Worm (Caenorhabditis elegans) whole organism, midembryonic: ENCODE data around the gene prdx-6.

Experiments
- T22C8.4 ChIP-seq: fragments of 200-800 bp; sonication (Bioruptor generic); IDR thresholded peaks from 2 replicates; pipeline ENCODE4 v1.3.6; 2022; ENCODE audit warnings: missing genetic modification characterization, missing compliant biosample characterization
- cog-1 ChIP-seq: sonication (generic microtip); optimal IDR thresholded peaks from 2 replicates; lab custom pipeline; 2016; ENCODE audit warnings: missing genetic modification characterization, missing compliant biosample characterization
- flt-1 ChIP-seq: fragments of 200-800 bp; sonication (Bioruptor generic); IDR thresholded peaks from 2 replicates; pipeline ENCODE4 v1.3.6; 2022; ENCODE audit warnings: missing genetic modification characterization, missing compliant biosample characterization
- klf-2 ChIP-seq: fragments of 200-800 bp; sonication (Bioruptor generic); conservative IDR thresholded peaks from 2 replicates; pipeline ENCODE4 v1.3.6; 2022; ENCODE audit warnings: missing genetic modification reagents, missing genetic modification characterization, missing compliant biosample characterization
- med-1 ChIP-seq: sonication (generic microtip); optimal IDR thresholded peaks from 2 replicates; lab custom pipeline; 2017; ENCODE audit warnings: missing genetic modification characterization, mild to moderate bottlenecking, missing compliant biosample characterization, antibody characterized with exemption, missing genetic modification reagents; ENCODE audit not compliant: insufficient read depth
- ref-1 ChIP-seq: fragments of 200-800 bp; sonication (Bioruptor generic); conservative IDR thresholded peaks from 2 replicates; pipeline ENCODE4 v1.3.6; 2022; ENCODE audit warnings: missing genetic modification reagents, missing genetic modification characterization, missing compliant biosample characterization
- tab-1 ChIP-seq: fragments of 200-800 bp; sonication (Bioruptor generic); IDR thresholded peaks from 2 replicates; pipeline ENCODE4 v1.3.6; 2022; ENCODE audit warnings: missing genetic modification characterization, missing compliant biosample characterization
- ztf-23 ChIP-seq: fragments of 200-800 bp; sonication (Bioruptor generic); IDR thresholded peaks from 2 replicates; pipeline ENCODE4 v1.3.6; 2022; ENCODE audit warnings: missing genetic modification reagents, missing genetic modification characterization, missing compliant biosample characterization
- ztf-29 ChIP-seq: fragments of 200-800 bp; sonication (Bioruptor generic); IDR thresholded peaks from 2 replicates; pipeline ENCODE4 v1.3.6; 2022; ENCODE audit warnings: missing genetic modification reagents, missing genetic modification characterization, missing compliant biosample characterization

Gene prdx-6

ce11 chrIV:187336-187735, 31.0 kb upstream of the prdx-6 start:
- no peak for TF ChIP-seq flt-1 (GFP tag; lab: Robert Waterston, UW)
- TF ChIP-seq ref-1 (GFP tag; lab: Robert Waterston, UW) = no peak
- TF ChIP-seq med-1 (GFP tag; lab: Kevin White, UChicago) = no peak
- no peak for TF ChIP-seq tab-1 (GFP tag; lab: Robert Waterston, UW)
- no peak for TF ChIP-seq ztf-29 (GFP tag; lab: Robert Waterston, UW)

ce11 chrIV:189087-189486, 29.3 kb upstream of the prdx-6 start:
- TF ChIP-seq flt-1 (GFP tag; lab: Robert Waterston, UW) (no peak), ref-1 (GFP tag; lab: Robert Waterston, UW) (no peak), ztf-29 (GFP tag; lab: Robert Waterston, UW) (no peak), T22C8.4 (no peak), klf-2 (GFP tag; lab: Robert Waterston, UW) (no peak), ztf-23 (no peak), cog-1 (no peak), tab-1 (GFP tag; lab: Robert Waterston, UW) (no peak), med-1 (GFP tag; lab: Kevin White, UChicago) (no peak)

- TF ChIP-seq cog-1 = peak; percentile 74
- no peak for TF ChIP-seq T22C8.4
- no peak for TF ChIP-seq ztf-29 (GFP tag; lab: Robert Waterston, UW)
- no peak for TF ChIP-seq ref-1 (GFP tag; lab: Robert Waterston, UW)
- peak; percentile 70; the same call in 1 of the 2 replicates for TF ChIP-seq ztf-23
- no peak for TF ChIP-seq tab-1 (GFP tag; lab: Robert Waterston, UW)
- peak; percentile 84 for TF ChIP-seq flt-1 (GFP tag; lab: Robert Waterston, UW)
- TF ChIP-seq med-1 (GFP tag; lab: Kevin White, UChicago) = no peak
- TF ChIP-seq klf-2 (GFP tag; lab: Robert Waterston, UW) = no peak
These were observed 26.3 kb upstream of the prdx-6 start, which contains the start of gene Y38C1AA.12 for ce11 chrIV:192046-192445. Gene Y38C1AA.12, plus strand, starts transcription at chrIV:192256.

- no peak for TF ChIP-seq cog-1
- no peak for TF ChIP-seq ztf-29 (GFP tag; lab: Robert Waterston, UW)
- TF ChIP-seq T22C8.4 = no peak
- no peak for TF ChIP-seq med-1 (GFP tag; lab: Kevin White, UChicago)
- no peak for TF ChIP-seq klf-2 (GFP tag; lab: Robert Waterston, UW)
- TF ChIP-seq tab-1 (GFP tag; lab: Robert Waterston, UW) = no peak
- TF ChIP-seq ref-1 (GFP tag; lab: Robert Waterston, UW) = no peak
- TF ChIP-seq flt-1 (GFP tag; lab: Robert Waterston, UW) = no peak
- TF ChIP-seq ztf-23 = no peak
These were observed 23.9 kb upstream of the prdx-6 start, which contains the start of gene csn-3 for ce11 chrIV:194442-194841. Gene csn-3, plus strand, starts transcription at chrIV:194742.

- TF ChIP-seq tab-1 (GFP tag; lab: Robert Waterston, UW) (no peak), T22C8.4 (no peak), ztf-29 (GFP tag; lab: Robert Waterston, UW) (no peak), flt-1 (GFP tag; lab: Robert Waterston, UW) (no peak), med-1 (GFP tag; lab: Kevin White, UChicago) (no peak), ztf-23 (no peak), klf-2 (GFP tag; lab: Robert Waterston, UW) (no peak), cog-1 (no peak), ref-1 (GFP tag; lab: Robert Waterston, UW) (no peak)
These were observed 15.3 kb upstream of the prdx-6 start, which contains the start of gene gfrp-1 for ce11 chrIV:202921-203652. Gene gfrp-1, plus strand, starts transcription at chrIV:203602.

- TF ChIP-seq cog-1 = no peak
- no peak for TF ChIP-seq ref-1 (GFP tag; lab: Robert Waterston, UW)
- no peak for TF ChIP-seq ztf-29 (GFP tag; lab: Robert Waterston, UW)
- TF ChIP-seq med-1 (GFP tag; lab: Kevin White, UChicago) = no peak
- TF ChIP-seq T22C8.4 = no peak
- TF ChIP-seq ztf-23 = no peak
- no peak for TF ChIP-seq klf-2 (GFP tag; lab: Robert Waterston, UW)
- TF ChIP-seq flt-1 (GFP tag; lab: Robert Waterston, UW) = no peak
- TF ChIP-seq tab-1 (GFP tag; lab: Robert Waterston, UW) = no peak
These were observed 13.4 kb upstream of the prdx-6 start, which contains the start of gene coa-1 for ce11 chrIV:204998-205397. Gene coa-1, plus strand, starts transcription at chrIV:205298.

- TF ChIP-seq cog-1 (no peak), tab-1 (GFP tag; lab: Robert Waterston, UW) (no peak), flt-1 (GFP tag; lab: Robert Waterston, UW) (no peak), T22C8.4 (no peak), ref-1 (GFP tag; lab: Robert Waterston, UW) (no peak), ztf-29 (GFP tag; lab: Robert Waterston, UW) (no peak), med-1 (GFP tag; lab: Kevin White, UChicago) (no peak), ztf-23 (no peak), klf-2 (GFP tag; lab: Robert Waterston, UW) (no peak)
These were observed 10.5 kb upstream of the prdx-6 start, which contains the start of gene Y38C1AA.1 for ce11 chrIV:207885-208284. Gene Y38C1AA.1, plus strand, starts transcription at chrIV:208185.

- no peak for TF ChIP-seq flt-1 (GFP tag; lab: Robert Waterston, UW)
- no peak for TF ChIP-seq tab-1 (GFP tag; lab: Robert Waterston, UW)
- TF ChIP-seq cog-1 = peak; percentile 27
These were observed 7.8 kb upstream of the prdx-6 start for ce11 chrIV:210591-210990.

ce11 chrIV:231673-232072, 13.3 kb downstream of the prdx-6 start, which contains the start of gene gtf-2H1:
Gene gtf-2H1, minus strand, starts transcription at chrIV:231773.
- TF ChIP-seq cog-1 = no peak

ce11 chrIV:236138-236537, 17.8 kb downstream of the prdx-6 start:
- TF ChIP-seq ref-1 (GFP tag; lab: Robert Waterston, UW) (no peak), tab-1 (GFP tag; lab: Robert Waterston, UW) (no peak), klf-2 (GFP tag; lab: Robert Waterston, UW) (no peak), flt-1 (GFP tag; lab: Robert Waterston, UW) (no peak), cog-1 (no peak), ztf-29 (GFP tag; lab: Robert Waterston, UW) (no peak), med-1 (GFP tag; lab: Kevin White, UChicago) (no peak), T22C8.4 (no peak), ztf-23 (no peak)
